Fruit fly (Drosophila melanogaster) whole organism, embryonic: Measurements from ENCODE around the gene CG15803.
A peak's percentile ranks its signal among the peaks of the same experiment; 100 is the strongest.

Experiments used
- Adf1 ChIP-seq: fragments of 200-800 bp; sonication (Bioruptor generic); IDR thresholded peaks from 2 replicates; pipeline ENCODE4 v1.3.6; 2022; ENCODE audit warnings: missing biosample characterization, missing genetic modification characterization
- Aef1 ChIP-seq: fragments of 200-800 bp; sonication (Bioruptor generic); IDR thresholded peaks from 3 replicates; pipeline ENCODE4 v1.3.6; 2022; ENCODE audit warnings: missing biosample characterization, missing genetic modification characterization
- B-H2 ChIP-seq: fragments of 200-800 bp; sonication (Bioruptor generic); optimal IDR thresholded peaks from 2 replicates; lab custom pipeline; 2018; ENCODE audit warnings: missing biosample characterization, mild to moderate bottlenecking, missing genetic modification characterization
- BtbVII ChIP-seq: fragments of 200-800 bp; sonication (Bioruptor generic); optimal IDR thresholded peaks from 3 replicates; lab custom pipeline; 2017; ENCODE audit warnings: missing biosample characterization, mild to moderate bottlenecking, missing genetic modification characterization
- CG12769 ChIP-seq: fragments of 200-800 bp; sonication (Bioruptor generic); optimal IDR thresholded peaks from 2 replicates; lab custom pipeline; 2019; ENCODE audit warnings: missing biosample characterization, mild to moderate bottlenecking, missing genetic modification characterization, moderate library complexity
- CG13296 ChIP-seq: fragments of 200-800 bp; sonication (Bioruptor generic); optimal IDR thresholded peaks from 3 replicates; lab custom pipeline; 2018; ENCODE audit warnings: missing biosample characterization, mild to moderate bottlenecking, missing genetic modification characterization
- CG13624 ChIP-seq: fragments of 200-800 bp; sonication (Bioruptor generic); optimal IDR thresholded peaks from 2 replicates; lab custom pipeline; 2016; ENCODE audit warnings: missing biosample characterization, missing genetic modification characterization
- CG13894 ChIP-seq: fragments of 200-800 bp; sonication (Bioruptor generic); optimal IDR thresholded peaks from 3 replicates; lab custom pipeline; 2018; ENCODE audit warnings: missing biosample characterization, mild to moderate bottlenecking, missing genetic modification characterization, moderate library complexity
- CG14050 ChIP-seq: fragments of 200-800 bp; sonication (Bioruptor generic); IDR thresholded peaks from 3 replicates; pipeline ENCODE4 v1.3.6; 2022; ENCODE audit warnings: missing biosample characterization, missing genetic modification characterization
- CG15514 ChIP-seq: fragments of 200-800 bp; sonication (Bioruptor generic); optimal IDR thresholded peaks from 3 replicates; lab custom pipeline; 2017; ENCODE audit warnings: missing biosample characterization, missing genetic modification characterization, mild to moderate bottlenecking, moderate library complexity, missing genetic modification reagents
- CG1603 ChIP-seq: fragments of 200-800 bp; sonication (Bioruptor generic); optimal IDR thresholded peaks from 2 replicates; lab custom pipeline; 2019; ENCODE audit warnings: missing biosample characterization, mild to moderate bottlenecking, missing genetic modification characterization, moderate library complexity
- CG17186 ChIP-seq: fragments of 200-800 bp; sonication (Bioruptor generic); optimal IDR thresholded peaks from 3 replicates; lab custom pipeline; 2017; ENCODE audit warnings: missing biosample characterization, missing genetic modification reagents, missing genetic modification characterization
- CG18262 ChIP-seq: fragments of 200-800 bp; optimal IDR thresholded peaks from 3 replicates; lab custom pipeline; 2019; ENCODE audit warnings: missing biosample characterization, mild to moderate bottlenecking, missing genetic modification characterization, moderate library complexity
- CG18764 ChIP-seq: fragments of 200-800 bp; sonication (Bioruptor generic); optimal IDR thresholded peaks from 3 replicates; lab custom pipeline; 2016; ENCODE audit warnings: missing biosample characterization, missing genetic modification characterization
- CG2202 ChIP-seq: fragments of 200-800 bp; sonication (Bioruptor generic); optimal IDR thresholded peaks from 2 replicates; lab custom pipeline; 2018; ENCODE audit warnings: missing biosample characterization, mild to moderate bottlenecking, missing genetic modification characterization
- CG31224 ChIP-seq: fragments of 200-800 bp; sonication (Bioruptor generic); IDR thresholded peaks from 2 replicates; pipeline ENCODE4 v1.3.6; 2022; ENCODE audit warnings: missing biosample characterization, missing genetic modification characterization
- CG7372 ChIP-seq: fragments of 200-800 bp; sonication (Bioruptor generic); IDR thresholded peaks from 2 replicates; pipeline ENCODE4 v1.3.6; 2022; ENCODE audit warnings: missing biosample characterization, missing genetic modification characterization
- CG9609 ChIP-seq: fragments of 200-800 bp; sonication (Bioruptor generic); optimal IDR thresholded peaks from 3 replicates; lab custom pipeline; 2016; ENCODE audit warnings: missing biosample characterization, missing genetic modification characterization
- CG9797 ChIP-seq: fragments of 200-800 bp; sonication (Bioruptor generic); optimal IDR thresholded peaks from 3 replicates; lab custom pipeline; 2018; ENCODE audit warnings: missing biosample characterization, mild to moderate bottlenecking, missing genetic modification characterization
- CkIIα-i1 ChIP-seq: fragments of 200-800 bp; sonication (Bioruptor generic); IDR thresholded peaks from 2 replicates; pipeline ENCODE4 v1.3.6; 2022; ENCODE audit warnings: missing biosample characterization, missing genetic modification characterization
- Ets65A ChIP-seq: fragments of 200-800 bp; sonication (Bioruptor generic); peaks from one replicate; lab custom pipeline; 2016; ENCODE audit warnings: missing biosample characterization, missing genetic modification characterization
- Fer2 ChIP-seq: fragments of 200-800 bp; sonication (Bioruptor generic); optimal IDR thresholded peaks from 2 replicates; lab custom pipeline; 2018; ENCODE audit warnings: missing biosample characterization, mild to moderate bottlenecking, missing genetic modification characterization, moderate library complexity
- Gug ChIP-seq: fragments of 200-800 bp; sonication (Bioruptor generic); IDR thresholded peaks from 4 replicates; pipeline ENCODE4 v1.3.6; 2022; ENCODE audit warnings: missing biosample characterization, missing genetic modification characterization
- HLH54F ChIP-seq: fragments of 200-800 bp; sonication (Bioruptor generic); optimal IDR thresholded peaks from 3 replicates; lab custom pipeline; 2016; ENCODE audit warnings: missing biosample characterization, missing genetic modification characterization
- Hr51 ChIP-seq, 2 experiments: fragments of 200-800 bp; sonication (Bioruptor generic); optimal IDR thresholded peaks; 2 replicates in 1 of 2; 3 replicates in 1 of 2; lab custom pipeline; 2016 to 2018; ENCODE audit warnings: missing biosample characterization in 2 of 2, missing genetic modification characterization in 2 of 2, mild to moderate bottlenecking in 1 of 2, moderate library complexity in 1 of 2
- Kr ChIP-seq: fragments of 200-800 bp; sonication (Bioruptor generic); optimal IDR thresholded peaks from 2 replicates; lab custom pipeline; 2017; ENCODE audit warnings: missing biosample characterization, mild to moderate bottlenecking, missing genetic modification characterization
- Med ChIP-seq: fragments of 200-800 bp; sonication (Bioruptor generic); peaks from one replicate; lab custom pipeline; 2016; ENCODE audit warnings: missing biosample characterization, missing genetic modification characterization, mild to moderate bottlenecking, inconsistent platforms, moderate library complexity
- Mes4 ChIP-seq: fragments of 200-800 bp; sonication (Bioruptor generic); optimal IDR thresholded peaks from 2 replicates; lab custom pipeline; 2016; ENCODE audit warnings: missing biosample characterization, missing genetic modification characterization
- NC2β ChIP-seq: fragments of 200-800 bp; sonication (Bioruptor generic); optimal IDR thresholded peaks from 2 replicates; lab custom pipeline; 2016; ENCODE audit warnings: missing biosample characterization, missing genetic modification characterization
- Opbp ChIP-seq: fragments of 200-800 bp; sonication (Bioruptor generic); IDR thresholded peaks from 3 replicates; pipeline ENCODE4 v1.3.6; 2022; ENCODE audit warnings: missing biosample characterization, missing genetic modification characterization; ENCODE audit not compliant: partially characterized antibody
- PHDP ChIP-seq: fragments of 200-800 bp; sonication (Bioruptor generic); optimal IDR thresholded peaks from 3 replicates; lab custom pipeline; 2018; ENCODE audit warnings: missing biosample characterization, mild to moderate bottlenecking, missing genetic modification characterization, moderate library complexity
- Ravus ChIP-seq: fragments of 200-800 bp; sonication (Bioruptor generic); IDR thresholded peaks from 2 replicates; pipeline ENCODE4 v1.3.6; 2022; ENCODE audit warnings: missing biosample characterization, missing genetic modification characterization
- Xbp1 ChIP-seq: fragments of 200-800 bp; sonication (Bioruptor generic); optimal IDR thresholded peaks from 3 replicates; lab custom pipeline; 2016; ENCODE audit warnings: missing biosample characterization, mild to moderate bottlenecking, missing genetic modification characterization
- bowl ChIP-seq: fragments of 200-800 bp; sonication (Bioruptor generic); IDR thresholded peaks from 2 replicates; pipeline ENCODE4 v1.3.6; 2022; ENCODE audit warnings: missing biosample characterization, missing genetic modification characterization
- br ChIP-seq: fragments of >200 bp; optimal IDR thresholded peaks from 2 replicates; lab custom pipeline; 2017
- crp ChIP-seq, 2 experiments: fragments of 200-800 bp; sonication (Bioruptor generic); optimal IDR thresholded peaks; 2 replicates in 1 of 2; 3 replicates in 1 of 2; lab custom pipeline; 2017; ENCODE audit warnings: missing biosample characterization in 2 of 2, missing genetic modification characterization in 2 of 2, mild to moderate bottlenecking in 1 of 2, moderate library complexity in 1 of 2
- dan ChIP-seq: fragments of 200-800 bp; sonication (Bioruptor generic); IDR thresholded peaks from 2 replicates; pipeline ENCODE4 v1.3.6; 2022; ENCODE audit warnings: missing biosample characterization, missing genetic modification characterization
- ewg ChIP-seq: fragments of 200-800 bp; sonication (Bioruptor generic); optimal IDR thresholded peaks from 3 replicates; lab custom pipeline; 2017; ENCODE audit warnings: mild to moderate bottlenecking, missing biosample characterization, missing genetic modification reagents, missing genetic modification characterization
- ftz-f1 ChIP-seq: fragments of 200-800 bp; sonication (Bioruptor generic); optimal IDR thresholded peaks from 2 replicates; lab custom pipeline; 2016; ENCODE audit warnings: missing biosample characterization, missing genetic modification characterization
- gem ChIP-seq: fragments of 200-800 bp; sonication (Bioruptor generic); optimal IDR thresholded peaks from 2 replicates; lab custom pipeline; 2019; ENCODE audit warnings: missing biosample characterization, mild to moderate bottlenecking, missing genetic modification characterization, moderate library complexity
- nerfin-1 ChIP-seq: fragments of 200-800 bp; sonication (Bioruptor generic); optimal IDR thresholded peaks from 3 replicates; lab custom pipeline; 2019; ENCODE audit warnings: missing biosample characterization, mild to moderate bottlenecking, missing genetic modification characterization, moderate library complexity
- schlank ChIP-seq: fragments of 200-800 bp; sonication (Bioruptor generic); optimal IDR thresholded peaks from 2 replicates; lab custom pipeline; 2018; ENCODE audit warnings: missing biosample characterization, mild to moderate bottlenecking, missing genetic modification characterization
- scrt ChIP-seq: fragments of 200-800 bp; sonication (Bioruptor generic); optimal IDR thresholded peaks from 2 replicates; lab custom pipeline; 2018; ENCODE audit warnings: missing biosample characterization, mild to moderate bottlenecking, missing genetic modification characterization, moderate library complexity
- seq ChIP-seq: fragments of 200-800 bp; sonication (Bioruptor generic); IDR thresholded peaks from 2 replicates; pipeline ENCODE4 v1.3.6; 2022; ENCODE audit warnings: missing biosample characterization, missing genetic modification characterization
- ssp ChIP-seq: fragments of 200-800 bp; sonication (Bioruptor generic); IDR thresholded peaks from 2 replicates; pipeline ENCODE4 v1.3.6; 2022; ENCODE audit warnings: missing biosample characterization, missing genetic modification characterization
- sug ChIP-seq: fragments of 200-800 bp; optimal IDR thresholded peaks from 2 replicates; lab custom pipeline; 2019; ENCODE audit warnings: missing biosample characterization, mild to moderate bottlenecking, missing genetic modification characterization, moderate library complexity
- tll ChIP-seq, 2 experiments: fragments of 200-800 bp in 1 of 2; fragments of >200 bp in 1 of 2; sonication (Bioruptor generic) in 1 of 2; optimal IDR thresholded peaks; 2 replicates each; lab custom pipeline; 2017 to 2019; ENCODE audit warnings: missing biosample characterization in 2 of 2, missing genetic modification characterization in 2 of 2, mild to moderate bottlenecking in 1 of 2, moderate library complexity in 1 of 2
- zen2 ChIP-seq: fragments of 200-800 bp; sonication (Bioruptor generic); IDR thresholded peaks from 3 replicates; pipeline ENCODE4 v1.3.6; 2022; ENCODE audit warnings: missing biosample characterization, missing genetic modification characterization; ENCODE audit not compliant: partially characterized antibody

The CG15803 gene

dm6 chr3R:18360630-18361260, at the start of gene CG15803 (continued):
- TF ChIP-seq zen2 (GFP tag; lab: Robert Waterston, UW) = peak; percentile 41; the same call in 1 of the 3 replicates
- peak; percentile 10; the same call in 1 of the 2 replicates for TF ChIP-seq seq (GFP tag; lab: Robert Waterston, UW)
- TF ChIP-seq PHDP (tag; lab: Kevin White, UChicago) = no peak
- peak; percentile 26 for TF ChIP-seq scrt (GFP tag; lab: Kevin White, UChicago)
- TF ChIP-seq Med = peak; percentile 67
- TF ChIP-seq gem (tag; lab: Kevin White, UChicago) = peak; percentile 30
- no peak for TF ChIP-seq B-H2 (GFP tag; lab: Kevin White, UChicago)
- TF ChIP-seq NC2β = no peak
- TF ChIP-seq Adf1 = peak; percentile 47; the same call in 1 of the 2 replicates
- peak; percentile 36 for TF ChIP-seq Ets65A (GFP tag; lab: Kevin White, UChicago)
- TF ChIP-seq CG1603 (tag; lab: Kevin White, UChicago) = no peak
- TF ChIP-seq ewg (GFP tag; lab: Kevin White, UChicago) = peak; percentile 89
- no peak for TF ChIP-seq CG9797 (GFP tag; lab: Kevin White, UChicago)
- TF ChIP-seq CkIIα-i1 = no peak
- no peak for TF ChIP-seq CG18262 (tag; lab: Kevin White, UChicago)
- TF ChIP-seq CG17186 (GFP tag; lab: Kevin White, UChicago) = no peak
- TF ChIP-seq Ravus (GFP tag; lab: Robert Waterston, UW) = no peak
- TF ChIP-seq ssp (GFP tag; lab: Robert Waterston, UW) = no peak

DNA sequence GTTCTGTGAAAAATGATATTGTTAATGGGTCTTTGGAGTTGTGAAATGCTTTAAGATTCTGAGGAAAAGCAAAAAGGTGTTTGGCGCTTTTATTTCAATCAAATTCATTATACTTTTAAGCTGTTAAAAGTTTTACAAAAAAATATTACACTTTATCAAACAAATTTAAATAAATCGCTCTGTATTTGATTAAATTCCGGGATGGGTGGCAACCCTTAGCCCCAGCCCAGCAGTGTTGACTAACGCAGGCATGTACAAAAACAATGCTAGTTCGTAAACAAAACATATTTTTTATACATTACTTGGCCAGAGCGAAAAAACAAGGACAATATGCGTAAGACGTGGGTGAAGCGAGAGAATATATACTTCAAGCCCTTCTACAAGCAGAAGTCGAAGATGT, 44.2 kb upstream of the CG15803 start, which contains the start of gene CG7685:
Gene CG7685 (plus strand): TSS at position 228 of the 400 bp plus-strand sequence.
- no peak for TF ChIP-seq br (lab: Kevin White, UChicago)
- no peak for TF ChIP-seq tll (GFP tag; optimal IDR thresholded peaks at IDR 0.05; lab: Kevin White, UChicago)
- TF ChIP-seq CG15514 (GFP tag; lab: Kevin White, UChicago) = peak; percentile 81
- peak; percentile 47; the same call in 2 of the 3 replicates for TF ChIP-seq CG14050 (GFP tag; lab: Robert Waterston, UW)
- peak; percentile 34 for TF ChIP-seq schlank (tag; lab: Kevin White, UChicago)
- peak; percentile 44 for TF ChIP-seq nerfin-1 (tag; lab: Kevin White, UChicago)
- TF ChIP-seq ftz-f1 = peak; percentile 29
- TF ChIP-seq CG9609 (GFP tag; lab: Kevin White, UChicago) = peak; percentile 53
- peak in 1 of 2 experiments; percentile 60 for TF ChIP-seq crp (GFP tag; optimal IDR thresholded peaks at IDR 0.05; lab: Kevin White, UChicago)
- no peak for TF ChIP-seq CG7372
- peak; percentile 54 to 62 for TF ChIP-seq Hr51 (GFP tag; optimal IDR thresholded peaks at IDR 0.05; lab: Kevin White, UChicago)
- TF ChIP-seq BtbVII (GFP tag; lab: Kevin White, UChicago) = peak; percentile 31
- no peak for TF ChIP-seq CG31224 (GFP tag; lab: Robert Waterston, UW)
- TF ChIP-seq CG2202 (tag; lab: Kevin White, UChicago) = peak; percentile 17
- TF ChIP-seq CG13624 (GFP tag; lab: Kevin White, UChicago) = peak; percentile 59
- no peak for TF ChIP-seq Adf1
- peak; percentile 67 for TF ChIP-seq CG13894 (tag; lab: Kevin White, UChicago)
- TF ChIP-seq HLH54F (GFP tag; lab: Kevin White, UChicago) = peak; percentile 75
- TF ChIP-seq CG18764 (GFP tag; lab: Kevin White, UChicago) = peak; percentile 52
- TF ChIP-seq Gug (GFP tag; lab: Robert Waterston, UW) = 0 out of 4 replicates have a peak, but pooled peaks have one; percentile 5
- TF ChIP-seq sug (tag; lab: Kevin White, UChicago) = peak; percentile 65
- TF ChIP-seq Kr (GFP tag; lab: Kevin White, UChicago) = no peak
- peak; percentile 70 for TF ChIP-seq Xbp1 (GFP tag; lab: Kevin White, UChicago)
- TF ChIP-seq seq (GFP tag; lab: Robert Waterston, UW) = no peak
- TF ChIP-seq bowl (GFP tag; lab: Robert Waterston, UW) = no peak
- TF ChIP-seq Aef1 (GFP tag; lab: Robert Waterston, UW) = peak; percentile 84
- peak; percentile 33 for TF ChIP-seq Fer2 (tag; lab: Kevin White, UChicago)
- TF ChIP-seq CG12769 (tag; lab: Kevin White, UChicago) = peak; percentile 58
- peak; percentile 8 for TF ChIP-seq Mes4 (GFP tag; lab: Kevin White, UChicago)
- TF ChIP-seq Opbp (GFP tag; lab: Robert Waterston, UW) = 0 out of 3 replicates have a peak, but pooled peaks have one; percentile 6
- TF ChIP-seq CG13296 (GFP tag; lab: Kevin White, UChicago) = peak; percentile 77
- TF ChIP-seq dan (GFP tag; lab: Robert Waterston, UW) = no peak
